Worm (Caenorhabditis elegans) whole organism, L4 larva: Measurements from ENCODE around the gene C27C12.1.

ENCODE experiments used
- D1046.2 ChIP-seq: fragments of 200-800 bp; sonication (Bioruptor generic); IDR thresholded peaks from 2 replicates; pipeline ENCODE4 v1.3.6; 2022; ENCODE audit warnings: missing genetic modification characterization, missing compliant biosample characterization
- R02D3.7 ChIP-seq: fragments of 150-350 bp; sonication (generic microtip); optimal IDR thresholded peaks from 3 replicates; lab custom pipeline; 2014; ENCODE audit warnings: missing biosample characterization, missing genetic modification characterization
- Y105C5A.15 ChIP-seq: fragments of 200-800 bp; sonication (Bioruptor generic); IDR thresholded peaks from 2 replicates; pipeline ENCODE4 v1.3.6; 2022; ENCODE audit warnings: missing genetic modification characterization, missing compliant biosample characterization
- Y5F2A.4 ChIP-seq: fragments of 200-800 bp; sonication (Bioruptor generic); optimal IDR thresholded peaks from 2 replicates; lab custom pipeline; 2018; ENCODE audit warnings: mild to moderate bottlenecking, missing genetic modification characterization, missing compliant biosample characterization
- ZK337.2 ChIP-seq: fragments of 200-800 bp; sonication (Bioruptor generic); IDR thresholded peaks from 2 replicates; pipeline ENCODE4 v1.3.6; 2022; ENCODE audit warnings: missing genetic modification reagents, missing genetic modification characterization, missing compliant biosample characterization
- aha-1 ChIP-seq: fragments of 150-350 bp; peaks from one replicate; lab custom pipeline; 2014; ENCODE audit warnings: missing biosample characterization, missing genetic modification characterization
- ama-1 ChIP-seq: fragments of 150-350 bp; optimal IDR thresholded peaks from 2 replicates; lab custom pipeline; 2014; ENCODE audit warnings: inconsistent platforms, mixed read lengths
- ceh-20 ChIP-seq: fragments of 200-800 bp; sonication (Bioruptor generic); IDR thresholded peaks from 2 replicates; pipeline ENCODE4 v1.3.6; 2022; ENCODE audit warnings: missing genetic modification reagents, missing genetic modification characterization, missing compliant biosample characterization
- ceh-44 ChIP-seq: fragments of 200-800 bp; sonication (Bioruptor generic); IDR thresholded peaks from 2 replicates; pipeline ENCODE4 v1.3.6; 2022; ENCODE audit warnings: missing genetic modification reagents, missing genetic modification characterization, missing compliant biosample characterization
- ceh-82 ChIP-seq: sonication (generic microtip); optimal IDR thresholded peaks from 2 replicates; lab custom pipeline; 2017; ENCODE audit warnings: missing biosample characterization, missing genetic modification characterization
- ces-1 ChIP-seq: fragments of 150-350 bp; sonication (generic microtip); optimal IDR thresholded peaks from 4 replicates; lab custom pipeline; 2014; ENCODE audit warnings: missing biosample characterization, missing genetic modification reagents, missing genetic modification characterization
- duxl-1 ChIP-seq: sonication (generic microtip); optimal IDR thresholded peaks from 2 replicates; lab custom pipeline; 2016; ENCODE audit warnings: mild to moderate bottlenecking, missing genetic modification characterization, moderate library complexity, missing compliant biosample characterization; ENCODE audit not compliant: poor library complexity
- dve-1 ChIP-seq: sonication (generic microtip); optimal IDR thresholded peaks from 2 replicates; lab custom pipeline; 2017; ENCODE audit warnings: antibody characterized with exemption, mild to moderate bottlenecking, missing genetic modification characterization, missing compliant biosample characterization; ENCODE audit not compliant: insufficient read depth
- egl-27 ChIP-seq: sonication (generic microtip); optimal IDR thresholded peaks from 3 replicates; lab custom pipeline; 2017; ENCODE audit warnings: missing biosample characterization, missing genetic modification reagents, missing genetic modification characterization
- egl-43 ChIP-seq: fragments of 200-800 bp; sonication (Bioruptor generic); IDR thresholded peaks from 2 replicates; pipeline ENCODE4 v1.3.6; 2022; ENCODE audit warnings: missing genetic modification reagents, missing genetic modification characterization, missing compliant biosample characterization
- fkh-10 ChIP-seq: fragments of 150-350 bp; optimal IDR thresholded peaks from 2 replicates; lab custom pipeline; 2014; ENCODE audit warnings: missing biosample characterization, missing genetic modification reagents, missing genetic modification characterization
- hlh-30 ChIP-seq: sonication (generic microtip); optimal IDR thresholded peaks from 2 replicates; lab custom pipeline; 2017; ENCODE audit warnings: antibody characterized with exemption, mild to moderate bottlenecking, missing genetic modification characterization, missing compliant biosample characterization; ENCODE audit not compliant: insufficient read depth
- jun-1 ChIP-seq: fragments of 150-350 bp; optimal IDR thresholded peaks from 2 replicates; lab custom pipeline; 2014; ENCODE audit warnings: missing biosample characterization, missing genetic modification reagents, missing genetic modification characterization
- lim-7 ChIP-seq: fragments of 200-800 bp; sonication (Bioruptor generic); IDR thresholded peaks from 2 replicates; pipeline ENCODE4 v1.3.6; 2022; ENCODE audit warnings: missing genetic modification characterization, missing compliant biosample characterization
- lin-1 ChIP-seq: fragments of 200-800 bp; sonication (Bioruptor generic); IDR thresholded peaks from 2 replicates; pipeline ENCODE4 v1.3.6; 2022; ENCODE audit warnings: missing genetic modification reagents, missing genetic modification characterization, missing compliant biosample characterization
- lin-13 ChIP-seq: fragments of 150-350 bp; optimal IDR thresholded peaks from 2 replicates; lab custom pipeline; 2014; ENCODE audit warnings: missing biosample characterization, missing genetic modification reagents, missing genetic modification characterization
- lin-29 ChIP-seq: fragments of 200-800 bp; sonication (Bioruptor generic); IDR thresholded peaks from 2 replicates; pipeline ENCODE4 v1.3.6; 2022; ENCODE audit warnings: missing genetic modification reagents, missing genetic modification characterization, missing compliant biosample characterization
- lin-38 ChIP-seq: fragments of 200-800 bp; sonication (Bioruptor generic); IDR thresholded peaks from 2 replicates; pipeline ENCODE4 v1.3.6; 2022; ENCODE audit warnings: missing genetic modification reagents, missing genetic modification characterization, missing compliant biosample characterization
- lsy-2 ChIP-seq, 2 experiments: fragments of 150-350 bp in 1 of 2; sonication (generic microtip) in 1 of 2; optimal IDR thresholded peaks; 2 replicates each; lab custom pipeline; 2014 to 2017; ENCODE audit warnings: missing biosample characterization in 2 of 2, missing genetic modification characterization in 2 of 2
- mes-2 ChIP-seq: sonication (generic microtip); optimal IDR thresholded peaks from 2 replicates; lab custom pipeline; 2016; ENCODE audit warnings: missing genotype, mild to moderate bottlenecking, missing genetic modification characterization, missing compliant biosample characterization; ENCODE audit not compliant: poor library complexity, severe bottlenecking
- nhr-11 ChIP-seq: fragments of 150-350 bp; optimal IDR thresholded peaks from 2 replicates; lab custom pipeline; 2014; ENCODE audit warnings: missing biosample characterization, missing genetic modification characterization
- nhr-42 ChIP-seq: fragments of 200-800 bp; sonication (Bioruptor generic); IDR thresholded peaks from 2 replicates; pipeline ENCODE4 v1.3.6; 2022; ENCODE audit warnings: missing genetic modification characterization, missing compliant biosample characterization
- nhr-48 ChIP-seq: sonication (generic microtip); optimal IDR thresholded peaks from 2 replicates; lab custom pipeline; 2016; ENCODE audit warnings: mild to moderate bottlenecking, missing genetic modification characterization, missing compliant biosample characterization
- nhr-76 ChIP-seq: fragments of 150-350 bp; optimal IDR thresholded peaks from 2 replicates; lab custom pipeline; 2014; ENCODE audit warnings: missing biosample characterization, missing genetic modification characterization
- nhr-77 ChIP-seq: fragments of 150-350 bp; optimal IDR thresholded peaks from 2 replicates; lab custom pipeline; 2014; ENCODE audit warnings: missing biosample characterization, missing genetic modification characterization
- set-16 ChIP-seq: fragments of 200-800 bp; sonication (Bioruptor generic); IDR thresholded peaks from 2 replicates; pipeline ENCODE4 v1.3.6; 2022; ENCODE audit warnings: missing genetic modification reagents, missing genetic modification characterization, missing compliant biosample characterization
- spr-1 ChIP-seq: sonication (generic microtip); optimal IDR thresholded peaks from 2 replicates; lab custom pipeline; 2016; ENCODE audit warnings: mild to moderate bottlenecking, missing genetic modification characterization, missing compliant biosample characterization
- unc-62 ChIP-seq, 3 experiments: fragments of 150-350 bp in 1 of 3; sonication (generic microtip); optimal IDR thresholded peaks in 2 of 3; peaks in 1 of 3; 1 replicate in 1 of 3; 2 replicates in 2 of 3; lab custom pipeline; 2014 to 2017; ENCODE audit warnings: missing biosample characterization in 3 of 3, missing genetic modification characterization in 3 of 3, missing genetic modification reagents in 3 of 3, missing genotype in 1 of 3
- zfp-2 ChIP-seq: sonication (generic microtip); optimal IDR thresholded peaks from 2 replicates; lab custom pipeline; 2016; ENCODE audit warnings: mild to moderate bottlenecking, missing genetic modification characterization, missing compliant biosample characterization

The C27C12.1 gene

ce11 chrX:14888188-14888587 lies 34.6 kb upstream of the C27C12.1 start, which contains the start of gene daf-6:
TSS of gene daf-6 (plus strand) at chrX:14888488.
- no peak for TF ChIP-seq R02D3.7
- TF ChIP-seq lin-1 (GFP tag; lab: Robert Waterston, UW): no peak
- no peak for TF ChIP-seq mes-2 (tag; lab: Kevin White, UChicago)

ce11 chrX:14885855-14886254 lies 32.3 kb upstream of the C27C12.1 start:
- TF ChIP-seq aha-1 (tag; lab: Kevin White, UChicago): peak; percentile 60
- no peak for TF ChIP-seq ceh-82 (tag; lab: Kevin White, UChicago)
- TF ChIP-seq unc-62 (GFP tag; optimal IDR thresholded peaks at IDR 0.05 in 1 of 2; lab: Kevin White, UChicago): peak in 1 of 2 experiments; percentile 13
- TF ChIP-seq unc-62 (tag; optimal IDR thresholded peaks at IDR 0.05; lab: Kevin White, UChicago): no peak

- TF ChIP-seq ceh-44 (GFP tag; lab: Robert Waterston, UW) (no peak), spr-1 (tag; lab: Kevin White, UChicago) (no peak), egl-27 (tag; lab: Kevin White, UChicago) (no peak), D1046.2 (GFP tag; lab: Robert Waterston, UW) (no peak), nhr-76 (tag; lab: Kevin White, UChicago) (no peak), ama-1 (lab: Kevin White, UChicago) (no peak), nhr-42 (GFP tag; lab: Robert Waterston, UW) (no peak), jun-1 (no peak), Y105C5A.15 (GFP tag; lab: Robert Waterston, UW) (no peak), hlh-30 (tag; lab: Kevin White, UChicago) (no peak), unc-62 (GFP tag; optimal IDR thresholded peaks at IDR 0.05 in 1 of 2; lab: Kevin White, UChicago) (no peak), unc-62 (tag; optimal IDR thresholded peaks at IDR 0.05; lab: Kevin White, UChicago) (no peak), nhr-11 (tag; lab: Kevin White, UChicago) (no peak), ZK337.2 (no peak)
- TF ChIP-seq, all 104 proteins: peak for 0
Observed at ce11 chrX:14881119-14881518, 27.6 kb upstream of the C27C12.1 start, which contains the start of gene flp-8. TSS of gene flp-8 (plus strand) at chrX:14881419.

- TF ChIP-seq set-16 (GFP tag; lab: Robert Waterston, UW) (peak; percentile 62), egl-27 (tag; lab: Kevin White, UChicago) (no peak), egl-43 (GFP tag; lab: Robert Waterston, UW) (0 out of 2 replicates have a peak, but pooled peaks have one; percentile 51)
Observed at ce11 chrX:14877691-14878090, 24.1 kb upstream of the C27C12.1 start.

- TF ChIP-seq dve-1 (tag; lab: Kevin White, UChicago) (no peak), lin-38 (GFP tag; lab: Robert Waterston, UW) (no peak), lsy-2 (tag; optimal IDR thresholded peaks at IDR 0.05; lab: Kevin White, UChicago) (no peak), nhr-77 (tag; lab: Kevin White, UChicago) (no peak), lim-7 (GFP tag; lab: Robert Waterston, UW) (no peak), fkh-10 (GFP tag; lab: Kevin White, UChicago) (no peak), lin-1 (GFP tag; lab: Robert Waterston, UW) (no peak), nhr-48 (tag; lab: Kevin White, UChicago) (no peak), lin-29 (GFP tag; lab: Robert Waterston, UW) (no peak), ces-1 (GFP tag; lab: Kevin White, UChicago) (no peak), zfp-2 (tag; lab: Kevin White, UChicago) (no peak), lin-13 (GFP tag; lab: Kevin White, UChicago) (no peak), ceh-20 (GFP tag; lab: Robert Waterston, UW) (no peak), duxl-1 (tag; lab: Kevin White, UChicago) (no peak), Y5F2A.4 (GFP tag; lab: Kevin White, UChicago) (no peak)
Observed at ce11 chrX:14875668-14876067, 22.1 kb upstream of the C27C12.1 start, which contains the start of gene sssh-1. TSS of gene sssh-1 (plus strand) at chrX:14875968.
